Fruit fly (Drosophila melanogaster): ENCODE measurements around the gene CG32485.
A peak's percentile ranks its signal among the peaks of the same experiment; 100 is the strongest.

CG32485 gene

dm6 chr3L:3080084-3080994 is 30.2 kb downstream of the CG32485 start:
- TF ChIP-seq pan (optimal IDR thresholded peaks at IDR 0.05) (no peak), EcR (GFP tag; optimal IDR thresholded peaks at IDR 0.05) (peak in 1 of 2 experiments; percentile 63)

dm6 chr3L:3081146-3081872 is 31.2 kb downstream of the CG32485 start:
- TF ChIP-seq EcR (GFP tag; optimal IDR thresholded peaks at IDR 0.05): no peak
- no peak for TF ChIP-seq pan (optimal IDR thresholded peaks at IDR 0.05)
- TF ChIP-seq CG8478 (optimal IDR thresholded peaks at IDR 0.05): no peak
- no peak for TF ChIP-seq usp (GFP tag; optimal IDR thresholded peaks at IDR 0.05)
- TF ChIP-seq Dll (optimal IDR thresholded peaks at IDR 0.05): no peak
- no peak for TF ChIP-seq psq (optimal IDR thresholded peaks at IDR 0.05)

- TF ChIP-seq Dll (optimal IDR thresholded peaks at IDR 0.05) (no peak), psq (optimal IDR thresholded peaks at IDR 0.05) (no peak), EcR (GFP tag; optimal IDR thresholded peaks at IDR 0.05) (no peak), usp (GFP tag; optimal IDR thresholded peaks at IDR 0.05) (no peak), CG8478 (optimal IDR thresholded peaks at IDR 0.05) (no peak), pan (optimal IDR thresholded peaks at IDR 0.05) (no peak)
These were observed 31.9 kb downstream of the CG32485 start for dm6 chr3L:3081966-3082516.

- no peak for TF ChIP-seq pan (optimal IDR thresholded peaks at IDR 0.05)
- no peak for TF ChIP-seq psq (optimal IDR thresholded peaks at IDR 0.05)
- TF ChIP-seq usp (GFP tag; optimal IDR thresholded peaks at IDR 0.05): no peak
These were observed 33.4 kb downstream of the CG32485 start for dm6 chr3L:3083329-3084083.

- TF ChIP-seq psq (optimal IDR thresholded peaks at IDR 0.05) (no peak), usp (GFP tag; optimal IDR thresholded peaks at IDR 0.05) (no peak), Dll (optimal IDR thresholded peaks at IDR 0.05) (no peak), CG8478 (optimal IDR thresholded peaks at IDR 0.05) (no peak), pan (optimal IDR thresholded peaks at IDR 0.05) (no peak)
These were observed 38.9 kb downstream of the CG32485 start for dm6 chr3L:3089012-3089411.

- TF ChIP-seq pan (optimal IDR thresholded peaks at IDR 0.05): no peak
These were observed 40.6 kb downstream of the CG32485 start for dm6 chr3L:3090581-3091345.

- no peak for TF ChIP-seq psq (optimal IDR thresholded peaks at IDR 0.05)
- no peak for TF ChIP-seq pan (optimal IDR thresholded peaks at IDR 0.05)
- TF ChIP-seq CG8478 (optimal IDR thresholded peaks at IDR 0.05): no peak
- no peak for TF ChIP-seq usp (GFP tag; optimal IDR thresholded peaks at IDR 0.05)
- TF ChIP-seq EcR (GFP tag; optimal IDR thresholded peaks at IDR 0.05): no peak
- TF ChIP-seq Dll (optimal IDR thresholded peaks at IDR 0.05): no peak
These were observed 45.5 kb downstream of the CG32485 start for dm6 chr3L:3095590-3095989.

dm6 chr3L:3096073-3096725 is 46.1 kb downstream of the CG32485 start:
- TF ChIP-seq EcR (GFP tag; optimal IDR thresholded peaks at IDR 0.05): no peak
- no peak for TF ChIP-seq usp (GFP tag; optimal IDR thresholded peaks at IDR 0.05)
- no peak for TF ChIP-seq psq (optimal IDR thresholded peaks at IDR 0.05)
- TF ChIP-seq pan (optimal IDR thresholded peaks at IDR 0.05): no peak
- TF ChIP-seq CG8478 (optimal IDR thresholded peaks at IDR 0.05): no peak
- TF ChIP-seq Dll (optimal IDR thresholded peaks at IDR 0.05): no peak

- no peak for TF ChIP-seq CG8478 (optimal IDR thresholded peaks at IDR 0.05)
- TF ChIP-seq Dll (optimal IDR thresholded peaks at IDR 0.05): no peak
- no peak for TF ChIP-seq usp (GFP tag; optimal IDR thresholded peaks at IDR 0.05)
- TF ChIP-seq pan (optimal IDR thresholded peaks at IDR 0.05): no peak
- no peak for TF ChIP-seq EcR (GFP tag; optimal IDR thresholded peaks at IDR 0.05)
- no peak for TF ChIP-seq psq (optimal IDR thresholded peaks at IDR 0.05)
These were observed 46.8 kb downstream of the CG32485 start for dm6 chr3L:3096726-3097597.

dm6 chr3L:3097598-3097880 is 47.4 kb downstream of the CG32485 start:
- TF ChIP-seq EcR (GFP tag; optimal IDR thresholded peaks at IDR 0.05) (no peak), Dll (optimal IDR thresholded peaks at IDR 0.05) (no peak), psq (optimal IDR thresholded peaks at IDR 0.05) (no peak), pan (optimal IDR thresholded peaks at IDR 0.05) (no peak), CG8478 (optimal IDR thresholded peaks at IDR 0.05) (no peak), usp (GFP tag; optimal IDR thresholded peaks at IDR 0.05) (no peak)

Data from whole organism.